Fruit fly (Drosophila melanogaster) whole organism, embryonic: ENCODE data around the gene janB.

ENCODE experiments used
- CG17328 ChIP-seq: fragments of 200-800 bp; sonication (Bioruptor generic); IDR thresholded peaks from 2 replicates; pipeline ENCODE4 v1.3.6; 2022; ENCODE audit warnings: missing biosample characterization, missing genetic modification characterization
- CG5180 ChIP-seq: fragments of 200-800 bp; sonication (Bioruptor generic); optimal IDR thresholded peaks from 3 replicates; lab custom pipeline; 2017; ENCODE audit warnings: missing biosample characterization, missing genetic modification characterization, mild to moderate bottlenecking, moderate library complexity, missing genetic modification reagents
- Doc3 ChIP-seq: fragments of 200-800 bp; sonication (Bioruptor generic); IDR thresholded peaks from 3 replicates; pipeline ENCODE4 v1.3.6; 2022; ENCODE audit warnings: missing biosample characterization, missing genetic modification characterization; ENCODE audit not compliant: partially characterized antibody
- Opbp ChIP-seq: fragments of 200-800 bp; sonication (Bioruptor generic); IDR thresholded peaks from 3 replicates; pipeline ENCODE4 v1.3.6; 2022; ENCODE audit warnings: missing biosample characterization, missing genetic modification characterization; ENCODE audit not compliant: partially characterized antibody
- emc ChIP-seq: fragments of 200-800 bp; sonication (Bioruptor generic); optimal IDR thresholded peaks from 2 replicates; lab custom pipeline; 2016; ENCODE audit warnings: missing biosample characterization, missing genetic modification characterization
- grn ChIP-seq: fragments of 200-800 bp; sonication (Bioruptor generic); optimal IDR thresholded peaks from 3 replicates; lab custom pipeline; 2017; ENCODE audit warnings: missing biosample characterization, missing genetic modification characterization
- mld ChIP-seq: fragments of 200-800 bp; sonication (Bioruptor generic); IDR thresholded peaks from 3 replicates; pipeline ENCODE4 v1.3.6; 2022; ENCODE audit warnings: missing biosample characterization, missing genetic modification characterization; ENCODE audit not compliant: partially characterized antibody

DNA sequence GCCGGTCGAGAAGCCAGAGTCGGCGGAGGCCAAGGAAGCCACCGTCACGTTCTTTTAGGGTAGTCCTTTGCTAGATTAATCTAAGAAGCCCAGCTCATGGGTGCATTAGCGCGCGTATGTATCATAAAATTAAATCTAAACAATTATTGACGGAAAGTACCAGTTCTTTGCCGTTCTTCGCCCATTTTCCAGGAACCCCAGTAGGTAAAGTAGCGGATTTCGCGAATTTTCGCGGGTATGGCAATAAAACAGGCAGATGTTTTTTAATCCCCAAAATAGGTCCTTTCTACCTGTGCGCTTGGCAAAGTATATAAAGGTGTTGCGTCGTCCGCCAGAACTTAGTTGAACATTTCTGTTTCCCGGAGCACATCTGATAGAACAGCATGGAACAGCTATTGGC, 2.4 kb upstream of the janB start:
- TF ChIP-seq mld (GFP tag; lab: Robert Waterston, UW) (no peak), Doc3 (GFP tag; lab: Robert Waterston, UW) (no peak), emc (GFP tag; lab: Kevin White, UChicago) (no peak), CG17328 (no peak), CG5180 (GFP tag; lab: Kevin White, UChicago) (no peak), grn (GFP tag; lab: Kevin White, UChicago) (no peak), Opbp (no peak)
